Fruit fly (Drosophila melanogaster): Measurements from ENCODE around the gene HP6.

DNA sequence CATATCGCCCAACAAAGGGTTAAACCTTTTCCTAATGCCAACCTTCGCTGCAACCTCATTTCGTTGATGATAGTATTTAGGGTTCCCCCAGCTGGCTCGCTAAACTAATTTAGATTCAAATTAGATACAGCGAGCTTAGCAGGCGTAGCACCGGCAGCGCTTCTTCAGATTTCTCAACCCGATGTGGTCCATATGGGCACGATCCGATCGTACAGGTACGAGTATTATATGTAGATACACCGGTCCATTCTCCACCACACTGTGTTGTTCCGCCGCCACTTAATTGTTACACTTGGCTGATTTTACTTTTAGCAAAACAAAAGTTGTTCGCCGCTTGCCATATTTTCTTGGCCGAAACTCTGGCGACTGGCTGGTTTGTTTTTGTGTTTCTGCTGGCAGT, 6.7 kb downstream of the HP6 start:
- TF ChIP-seq acj6 (GFP tag; optimal IDR thresholded peaks at IDR 0.05): no peak
- no peak for TF ChIP-seq CG7368 (GFP tag; optimal IDR thresholded peaks at IDR 0.05)
- no peak for TF ChIP-seq Eip78C (GFP tag)
- no peak for TF ChIP-seq CG8119 (GFP tag; IDR thresholded peaks at IDR 0.05)

Data from whole organism, prepupa.